Fruit fly (Drosophila melanogaster): ENCODE results near the gene kat-60L1.

DNA sequence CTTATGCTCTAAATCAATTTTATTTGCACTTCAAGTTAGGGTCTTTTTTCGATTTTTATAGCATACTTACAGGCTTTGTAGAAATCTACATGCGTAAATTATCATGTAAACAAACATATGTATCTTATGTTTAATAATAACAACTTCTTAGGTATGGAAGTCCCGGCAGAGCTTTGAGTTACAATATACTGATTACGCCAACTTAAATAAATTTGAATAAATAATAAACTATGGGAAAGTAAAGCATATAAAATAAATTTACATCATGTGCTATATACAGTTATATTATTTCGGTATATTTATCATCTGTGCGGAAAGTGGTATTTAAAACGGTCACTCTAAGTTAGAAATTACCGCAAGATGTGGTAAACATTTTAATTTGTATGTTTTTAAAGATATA lies 48.4 kb upstream of the kat-60L1 start, which contains the start of gene CG1239:
- TF ChIP-seq h (optimal IDR thresholded peaks at IDR 0.05) (no peak), Myc (optimal IDR thresholded peaks at IDR 0.05) (no peak), psq (optimal IDR thresholded peaks at IDR 0.05) (no peak), Sin3A (optimal IDR thresholded peaks at IDR 0.05) (no peak)
